Worm (Caenorhabditis elegans) whole organism, L4/young adult: ENCODE data around the gene ccdc-47.

Experiments
- W03F9.2 ChIP-seq: fragments of 150-350 bp; optimal IDR thresholded peaks from 2 replicates; lab custom pipeline; 2014; ENCODE audit warnings: missing biosample characterization, missing genetic modification characterization
- dao-5 ChIP-seq: sonication (generic microtip); optimal IDR thresholded peaks from 2 replicates; lab custom pipeline; 2016; ENCODE audit warnings: missing genotype, missing genetic modification characterization, moderate library complexity, missing compliant biosample characterization
- him-1 ChIP-seq: sonication (generic microtip); optimal IDR thresholded peaks from 2 replicates; lab custom pipeline; 2016; ENCODE audit warnings: missing genotype, missing genetic modification reagents, missing genetic modification characterization, missing compliant biosample characterization

ccdc-47 gene

DNA sequence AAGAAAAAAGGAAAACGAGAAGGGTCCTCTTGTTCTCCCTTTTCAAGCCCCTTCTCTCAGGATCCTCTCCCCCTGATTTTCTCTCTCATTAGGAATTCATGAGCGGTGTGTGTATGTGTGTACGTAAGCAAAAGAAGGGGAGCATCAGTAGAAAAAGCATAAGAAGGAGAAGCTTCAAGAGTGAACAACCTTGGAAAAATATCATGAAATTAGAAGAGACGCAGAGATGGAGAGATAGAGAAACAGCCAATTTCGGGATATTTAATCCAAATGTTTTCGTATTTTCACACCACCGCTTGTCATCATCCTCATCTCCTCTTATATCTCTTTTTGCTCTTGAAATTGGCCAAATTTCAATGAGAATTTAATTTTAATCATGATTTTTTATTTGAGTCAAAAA is 33.6 kb upstream of the ccdc-47 start:
- TF ChIP-seq dao-5 (tag; lab: Kevin White, UChicago) (no peak), W03F9.2 (tag; lab: Kevin White, UChicago) (no peak), him-1 (tag; lab: Kevin White, UChicago) (no peak)

DNA sequence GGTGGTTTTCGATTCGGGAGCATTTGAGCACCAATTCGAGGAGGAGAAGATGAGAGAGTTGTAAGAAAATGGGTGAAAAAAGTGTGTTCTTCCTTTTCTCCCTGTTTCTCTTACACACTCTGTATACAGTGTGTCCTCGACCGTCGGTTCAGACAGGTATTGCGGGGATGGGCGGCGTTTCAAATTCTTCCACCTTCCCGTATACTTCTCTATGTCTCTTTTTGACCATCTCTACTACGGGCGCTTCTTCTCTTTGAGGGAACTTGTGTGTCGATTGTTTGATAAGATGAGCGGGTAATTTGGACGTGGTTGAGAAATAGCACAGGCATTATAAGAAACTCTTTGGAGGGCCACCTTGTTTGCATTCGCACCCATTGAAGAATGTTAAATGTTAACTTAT is 29.2 kb upstream of the ccdc-47 start:
- TF ChIP-seq W03F9.2 (tag; lab: Kevin White, UChicago) (no peak), him-1 (tag; lab: Kevin White, UChicago) (no peak), dao-5 (tag; lab: Kevin White, UChicago) (no peak)

DNA sequence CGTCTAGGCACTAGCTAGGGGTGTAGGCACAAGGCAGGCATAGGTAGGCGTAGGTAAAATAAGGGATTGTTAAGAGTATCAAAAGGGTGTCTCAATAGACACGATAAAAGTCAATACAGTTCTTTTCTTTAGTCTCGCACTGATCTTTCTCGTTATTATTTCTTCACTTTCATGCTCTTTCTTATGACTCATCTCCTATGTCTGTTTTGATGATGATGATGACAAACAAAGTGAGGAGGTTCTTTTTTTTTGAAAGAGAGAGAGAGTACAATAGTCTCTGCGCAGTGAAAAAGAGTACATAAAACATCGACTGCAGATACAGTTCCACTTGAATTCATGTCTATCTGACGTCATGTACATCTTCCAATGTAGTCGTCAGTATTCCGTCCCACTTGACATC is 26.9 kb upstream of the ccdc-47 start:
- no peak for TF ChIP-seq W03F9.2 (tag; lab: Kevin White, UChicago)
- TF ChIP-seq dao-5 (tag; lab: Kevin White, UChicago): no peak
- TF ChIP-seq him-1 (tag; lab: Kevin White, UChicago): no peak

DNA sequence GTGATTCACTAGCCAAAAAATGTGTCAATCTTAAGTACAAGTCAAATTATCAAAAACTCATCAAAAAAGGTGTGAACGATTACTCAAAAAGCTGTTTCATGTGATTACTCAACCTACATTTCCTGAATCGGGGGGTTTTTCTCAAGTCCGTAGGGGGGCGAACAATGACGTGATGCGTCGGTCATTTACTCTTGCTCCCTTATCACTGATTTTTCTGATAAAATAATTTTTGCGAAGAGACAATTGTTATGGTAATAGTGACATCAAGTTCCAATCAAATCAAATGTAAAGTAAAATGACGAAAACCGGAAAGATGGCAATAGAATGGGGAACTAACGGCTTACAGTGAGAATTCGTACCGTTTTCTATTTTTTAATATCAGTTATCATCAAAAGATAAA is 22.8 kb upstream of the ccdc-47 start:
- TF ChIP-seq W03F9.2 (tag; lab: Kevin White, UChicago) (no peak), dao-5 (tag; lab: Kevin White, UChicago) (no peak), him-1 (tag; lab: Kevin White, UChicago) (no peak)

DNA sequence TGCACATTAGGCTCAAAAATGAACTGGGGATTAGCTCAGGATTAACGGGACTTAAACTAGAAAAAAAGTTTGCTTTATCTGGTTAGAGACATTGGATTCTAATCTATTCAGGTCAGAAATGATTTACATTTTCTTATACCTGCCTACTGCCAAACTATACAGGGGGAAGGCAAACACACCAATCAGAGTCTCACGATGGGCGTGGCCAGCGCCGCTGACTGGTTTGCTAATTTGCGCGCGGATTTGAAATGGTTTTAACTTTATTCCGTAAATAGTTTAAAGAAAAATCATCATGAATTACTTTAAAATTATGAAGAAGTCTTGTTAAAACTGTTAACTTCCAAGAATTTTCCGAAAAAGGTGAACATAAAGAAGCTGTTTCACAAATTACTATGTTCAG is 18.4 kb upstream of the ccdc-47 start:
- no peak for TF ChIP-seq W03F9.2 (tag; lab: Kevin White, UChicago)
- no peak for TF ChIP-seq him-1 (tag; lab: Kevin White, UChicago)
- no peak for TF ChIP-seq dao-5 (tag; lab: Kevin White, UChicago)

DNA sequence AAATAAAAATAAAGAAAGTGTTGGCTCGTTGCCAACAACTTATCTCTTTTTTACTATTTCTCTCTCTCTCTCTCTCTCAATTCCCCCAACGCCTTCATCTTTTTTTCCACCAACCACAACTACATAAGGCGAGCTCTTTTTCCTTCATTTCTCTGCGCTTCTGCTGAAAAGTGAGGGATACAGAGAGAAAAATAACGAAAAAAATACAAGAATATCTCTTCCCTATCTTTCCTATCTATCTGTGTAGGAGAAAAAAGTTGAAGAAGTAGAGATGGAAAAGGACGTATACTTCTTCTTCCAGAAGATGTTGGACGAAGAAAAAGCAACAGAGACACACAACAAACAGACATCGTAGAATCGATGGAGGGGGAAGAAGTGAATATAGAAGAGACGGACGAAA is 17.9 kb upstream of the ccdc-47 start:
- TF ChIP-seq dao-5 (tag; lab: Kevin White, UChicago): no peak
- TF ChIP-seq him-1 (tag; lab: Kevin White, UChicago): peak; percentile 37

DNA sequence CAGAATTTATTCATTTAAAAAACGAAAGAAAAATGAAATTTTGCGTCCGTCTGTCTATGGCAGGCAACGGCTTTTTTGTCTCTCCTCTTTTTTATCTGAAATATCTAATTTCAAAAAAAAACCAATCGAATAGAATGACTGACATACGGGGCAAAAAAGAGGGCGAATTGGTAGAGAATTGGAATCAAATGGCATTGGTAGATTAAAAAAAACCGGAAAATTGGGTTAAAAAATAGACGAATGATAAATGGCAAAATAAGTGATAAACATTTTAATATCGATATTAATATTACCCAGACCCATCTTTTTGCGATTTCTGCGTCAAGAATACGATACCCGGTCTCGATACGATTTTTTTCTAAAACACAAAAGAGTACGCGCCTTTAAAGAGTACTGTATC is 15.2 kb upstream of the ccdc-47 start, which contains the start of gene tir-1:
Gene tir-1, minus strand, starts transcription at position 101 of the 400 bp plus-strand sequence.
- TF ChIP-seq W03F9.2 (tag; lab: Kevin White, UChicago): no peak
- TF ChIP-seq him-1 (tag; lab: Kevin White, UChicago): no peak
- TF ChIP-seq dao-5 (tag; lab: Kevin White, UChicago): no peak

DNA sequence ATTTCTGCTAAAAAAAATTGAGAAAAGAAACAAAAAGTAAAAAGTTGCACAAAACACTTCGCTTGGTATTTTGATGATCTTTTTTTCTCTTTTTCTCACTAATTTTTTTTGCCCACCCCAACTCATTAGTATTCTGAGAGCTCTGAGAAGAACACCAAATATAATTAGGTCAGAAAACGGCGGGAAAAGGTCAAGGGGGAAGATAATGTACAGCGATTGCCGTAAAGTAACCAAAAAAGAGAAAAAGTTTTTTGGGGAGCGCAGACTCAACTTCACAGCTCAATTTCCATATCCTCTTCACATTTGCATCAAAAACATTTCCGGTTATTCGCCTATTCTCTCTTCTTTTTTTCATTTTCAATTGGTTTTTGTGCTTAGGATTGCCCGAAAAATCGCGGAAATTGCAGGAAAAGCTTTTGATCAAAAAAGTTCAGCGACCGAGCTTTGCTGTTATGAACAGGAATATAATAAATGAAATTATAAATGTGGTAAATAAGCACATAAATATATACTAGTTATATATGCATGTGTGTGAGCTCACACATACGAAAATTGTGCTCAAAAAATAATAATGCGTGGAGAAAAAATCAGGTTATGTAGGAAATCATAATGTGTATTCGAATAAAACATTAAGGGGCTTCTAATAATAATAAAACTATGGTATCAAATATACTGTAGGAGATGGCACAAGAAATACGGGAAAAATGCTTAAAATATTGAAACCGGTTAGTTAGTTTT is 14.0 kb upstream of the ccdc-47 start:
- TF ChIP-seq W03F9.2 (tag; lab: Kevin White, UChicago) (no peak), him-1 (tag; lab: Kevin White, UChicago) (no peak), dao-5 (tag; lab: Kevin White, UChicago) (no peak)

DNA sequence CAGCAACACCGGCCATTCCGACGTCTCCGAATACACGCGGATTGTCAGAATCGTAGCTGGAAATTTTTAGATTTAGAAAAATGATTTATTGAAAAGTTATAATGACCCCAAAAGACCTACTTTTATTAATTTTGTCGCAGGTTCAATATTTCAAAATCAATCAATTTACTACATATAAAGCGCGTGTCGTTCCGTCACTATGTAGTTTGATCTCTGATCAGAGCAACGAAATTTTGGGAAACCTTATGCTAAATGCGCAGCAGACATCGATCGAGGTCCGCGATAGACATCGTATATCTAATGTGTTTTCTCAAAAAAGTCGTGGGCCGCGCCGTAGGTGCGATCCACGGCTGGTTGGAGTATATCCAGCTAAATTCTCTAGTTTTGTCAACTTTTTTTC is 10.3 kb upstream of the ccdc-47 start:
- no peak for TF ChIP-seq him-1 (tag; lab: Kevin White, UChicago)
- TF ChIP-seq W03F9.2 (tag; lab: Kevin White, UChicago): no peak
- no peak for TF ChIP-seq dao-5 (tag; lab: Kevin White, UChicago)

DNA sequence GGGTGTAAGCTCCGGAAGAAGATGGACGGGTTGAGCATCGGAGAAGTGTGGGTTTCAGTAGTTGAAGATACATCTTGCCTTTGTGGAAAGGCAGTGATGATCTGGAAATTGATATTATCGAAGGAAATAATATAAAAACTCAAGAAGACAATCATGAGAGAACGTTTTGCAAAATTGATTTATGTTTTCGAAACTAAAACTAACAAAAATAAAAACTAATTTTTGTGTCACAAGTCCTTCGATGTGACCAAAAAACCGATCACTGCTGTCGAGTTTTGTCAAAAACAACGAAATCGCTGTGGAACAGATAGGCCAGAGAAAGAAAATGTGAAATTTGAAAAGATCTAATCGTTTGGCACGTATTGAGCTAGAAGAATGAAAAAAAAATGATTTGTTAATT is 9.2 kb upstream of the ccdc-47 start, which contains the start of gene mmcm-1:
Gene mmcm-1, minus strand, starts transcription at position 101 of the 400 bp plus-strand sequence.
- TF ChIP-seq him-1 (tag; lab: Kevin White, UChicago): no peak
- TF ChIP-seq W03F9.2 (tag; lab: Kevin White, UChicago): no peak
- no peak for TF ChIP-seq dao-5 (tag; lab: Kevin White, UChicago)

DNA sequence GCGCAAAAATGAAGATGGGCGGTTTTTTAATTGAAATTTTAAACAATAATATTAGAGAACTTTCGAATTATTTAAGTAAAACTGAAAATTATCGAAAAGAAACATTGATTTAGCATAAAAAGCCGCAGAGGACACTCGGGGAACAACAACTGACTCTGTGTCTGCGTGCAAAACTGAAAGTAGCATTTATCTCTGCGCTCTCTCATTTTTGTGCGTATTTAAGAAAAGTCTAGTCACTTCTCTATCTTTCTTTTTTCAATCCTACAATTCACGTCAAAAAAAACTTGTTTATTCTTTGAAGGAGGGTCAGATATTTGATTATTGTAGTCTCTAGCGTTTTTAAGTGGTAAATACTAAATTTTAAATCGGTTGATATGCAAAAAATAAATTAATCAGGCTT is 8.6 kb upstream of the ccdc-47 start:
- TF ChIP-seq W03F9.2 (tag; lab: Kevin White, UChicago) (peak; percentile 25), dao-5 (tag; lab: Kevin White, UChicago) (no peak)

DNA sequence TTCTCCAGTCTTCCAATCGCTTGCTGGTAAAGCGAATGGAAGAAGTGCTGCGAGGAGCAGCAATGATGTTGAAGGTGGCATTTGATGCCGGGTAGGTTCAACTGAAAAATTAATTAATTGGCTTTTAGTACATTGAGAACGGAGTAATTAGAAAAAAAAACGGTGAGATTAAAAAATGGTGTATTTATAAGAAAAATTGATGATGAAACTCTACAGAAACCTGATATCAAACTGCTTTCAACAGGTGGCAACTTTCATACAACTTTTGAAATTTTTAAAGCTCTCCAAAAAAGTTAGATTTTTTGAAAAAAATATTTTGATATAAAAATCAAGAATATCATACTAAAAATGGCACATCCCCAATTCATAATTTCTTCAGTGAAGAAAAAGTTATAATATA is 2.7 kb upstream of the ccdc-47 start, which contains the start of gene pat-3:
Gene pat-3, minus strand, starts transcription at position 101 of the 400 bp plus-strand sequence.
- TF ChIP-seq him-1 (tag; lab: Kevin White, UChicago) (no peak), W03F9.2 (tag; lab: Kevin White, UChicago) (no peak), dao-5 (tag; lab: Kevin White, UChicago) (no peak)

DNA sequence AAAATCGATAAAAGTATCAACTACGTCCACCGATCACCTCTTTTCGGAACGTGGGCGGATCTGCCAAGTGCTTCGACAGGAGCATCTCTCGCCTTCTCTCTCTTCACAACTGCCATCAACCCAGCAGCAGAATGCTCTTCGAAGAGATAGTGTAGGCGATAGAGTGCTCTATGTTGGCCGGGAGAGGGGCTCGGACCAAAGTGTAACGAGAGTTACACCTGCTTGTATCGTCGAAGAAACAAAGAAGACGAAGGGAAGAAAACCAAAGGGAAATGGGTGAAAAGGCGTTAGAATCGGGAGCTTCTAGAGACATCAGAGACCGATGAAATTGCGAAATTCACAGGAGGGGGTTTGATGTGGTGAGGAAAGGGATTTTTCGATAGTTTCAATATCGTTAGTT is 1.9 kb upstream of the ccdc-47 start:
- no peak for TF ChIP-seq W03F9.2 (tag; lab: Kevin White, UChicago)
- TF ChIP-seq dao-5 (tag; lab: Kevin White, UChicago): no peak
- no peak for TF ChIP-seq him-1 (tag; lab: Kevin White, UChicago)

DNA sequence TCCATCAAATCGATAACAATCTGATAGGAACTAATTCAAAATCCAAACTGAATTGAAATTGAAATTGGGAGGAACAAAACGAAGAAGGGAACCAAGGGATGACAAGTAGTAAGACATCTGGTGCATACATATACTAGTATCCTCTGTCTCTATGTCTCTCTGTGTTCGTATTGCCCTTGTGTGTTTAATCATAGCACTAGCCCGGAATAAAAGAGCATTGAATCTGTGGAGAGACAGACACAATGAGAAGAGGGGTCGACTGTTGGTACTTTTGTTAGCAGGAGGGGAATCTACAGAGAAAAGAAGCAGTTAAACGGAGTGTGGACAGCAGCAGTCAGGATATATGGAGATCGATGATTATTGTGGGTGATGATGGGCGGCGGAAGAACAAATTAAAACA is 1.1 kb upstream of the ccdc-47 start:
- TF ChIP-seq dao-5 (tag; lab: Kevin White, UChicago): no peak
- no peak for TF ChIP-seq W03F9.2 (tag; lab: Kevin White, UChicago)
- TF ChIP-seq him-1 (tag; lab: Kevin White, UChicago): no peak
